Fruit fly (Drosophila melanogaster): ENCODE results near the gene dop.

The dop gene

dm6 chr3L:15592536-15593260, 26.9 kb downstream of the dop start:
- no peak for TF ChIP-seq hkb (optimal IDR thresholded peaks at IDR 0.05)
- peak; percentile 69 for TF ChIP-seq hkb (GFP tag; IDR thresholded peaks at IDR 0.05)
- TF ChIP-seq CG11456 (GFP tag; IDR thresholded peaks at IDR 0.05): no peak
- peak; percentile 41 for TF ChIP-seq Nf-YB (GFP tag; optimal IDR thresholded peaks at IDR 0.05)
- no peak for TF ChIP-seq Mes4 (GFP tag; optimal IDR thresholded peaks at IDR 0.05)
- TF ChIP-seq stwl (tag; optimal IDR thresholded peaks at IDR 0.05): no peak
- TF ChIP-seq CG8359 (GFP tag; optimal IDR thresholded peaks at IDR 0.05; ENCODE audit: borderline replicate concordance): peak; percentile 4
- TF ChIP-seq Lpt (GFP tag; optimal IDR thresholded peaks at IDR 0.05): no peak
- TF ChIP-seq unc-4 (GFP tag; IDR thresholded peaks at IDR 0.05; ENCODE audit: partially characterized antibody): no peak
- TF ChIP-seq CG10267 (tag; optimal IDR thresholded peaks at IDR 0.05): peak; percentile 52
- no peak for TF ChIP-seq grn (GFP tag; optimal IDR thresholded peaks at IDR 0.05)
- TF ChIP-seq sr (GFP tag; IDR thresholded peaks at IDR 0.05): no peak
- peak; percentile 74 for TF ChIP-seq CG18262 (tag; optimal IDR thresholded peaks at IDR 0.05)
- no peak for TF ChIP-seq gro (GFP tag; optimal IDR thresholded peaks at IDR 0.05)
- TF ChIP-seq CG13775 (GFP tag; optimal IDR thresholded peaks at IDR 0.05): peak; percentile 46
- TF ChIP-seq wor (GFP tag; IDR thresholded peaks at IDR 0.05): peak; percentile 38; the same call in 1 of the 2 replicates
- TF ChIP-seq ash1 (GFP tag; optimal IDR thresholded peaks at IDR 0.05): no peak
- TF ChIP-seq CG7372 (GFP tag; IDR thresholded peaks at IDR 0.05): peak; percentile 58
- peak; percentile 42; the same call in 1 of the 2 replicates for TF ChIP-seq CG14441 (GFP tag; IDR thresholded peaks at IDR 0.05)
- no peak for TF ChIP-seq aop (GFP tag; IDR thresholded peaks at IDR 0.05)
- TF ChIP-seq HHEX (GFP tag; optimal IDR thresholded peaks at IDR 0.05): peak; percentile 52
- TF ChIP-seq CG12744 (GFP tag; optimal IDR thresholded peaks at IDR 0.05): no peak
- no peak for TF ChIP-seq Adf1 (GFP tag; IDR thresholded peaks at IDR 0.05)
- TF ChIP-seq CG14014 (GFP tag; IDR thresholded peaks at IDR 0.05): peak; percentile 21; the same call in 1 of the 2 replicates
- TF ChIP-seq CG2202 (tag; optimal IDR thresholded peaks at IDR 0.05): no peak
- TF ChIP-seq CG15011 (GFP tag; optimal IDR thresholded peaks at IDR 0.05): no peak
- no peak for TF ChIP-seq tll (GFP tag; optimal IDR thresholded peaks at IDR 0.05)
- no peak for TF ChIP-seq pfk (GFP tag; optimal IDR thresholded peaks at IDR 0.05)
- TF ChIP-seq Meics (GFP tag; optimal IDR thresholded peaks at IDR 0.05): peak; percentile 76
- TF ChIP-seq CG3995 (GFP tag; optimal IDR thresholded peaks at IDR 0.05): no peak
- no peak for TF ChIP-seq CG3838 (GFP tag; optimal IDR thresholded peaks at IDR 0.05)
- peak; percentile 14 for TF ChIP-seq ind (GFP tag; optimal IDR thresholded peaks at IDR 0.05)
- TF ChIP-seq z (GFP tag; IDR thresholded peaks at IDR 0.05): no peak
- TF ChIP-seq Scr (GFP tag; IDR thresholded peaks at IDR 0.05; ENCODE audit: partially characterized antibody): no peak
- no peak for TF ChIP-seq nau (GFP tag; optimal IDR thresholded peaks at IDR 0.05)
- TF ChIP-seq Doc2 (GFP tag; IDR thresholded peaks at IDR 0.05): no peak
- no peak for TF ChIP-seq otp (GFP tag; IDR thresholded peaks at IDR 0.05)
- TF ChIP-seq D19B (GFP tag; optimal IDR thresholded peaks at IDR 0.05): peak; percentile 30
- no peak for TF ChIP-seq CG1832 (GFP tag; optimal IDR thresholded peaks at IDR 0.05)
- peak; percentile 51; the same call in 1 of the 2 replicates for TF ChIP-seq Xrp1 (GFP tag; IDR thresholded peaks at IDR 0.05)
- TF ChIP-seq Usf (GFP tag; optimal IDR thresholded peaks at IDR 0.05): no peak
- no peak for TF ChIP-seq Mrtf (GFP tag; IDR thresholded peaks at IDR 0.05)
- TF ChIP-seq CG7556 (GFP tag; optimal IDR thresholded peaks at IDR 0.05): peak; percentile 62
- no peak for TF ChIP-seq knrl (GFP tag; IDR thresholded peaks at IDR 0.05; ENCODE audit: partially characterized antibody)
- no peak for TF ChIP-seq Side (GFP tag; optimal IDR thresholded peaks at IDR 0.05)
- TF ChIP-seq hth (optimal IDR thresholded peaks at IDR 0.05): no peak
- no peak for TF ChIP-seq Atf6 (GFP tag; IDR thresholded peaks at IDR 0.05)
- TF ChIP-seq exex (tag; optimal IDR thresholded peaks at IDR 0.05): peak; percentile 7
- no peak for TF ChIP-seq CTCF (GFP tag; optimal IDR thresholded peaks at IDR 0.05)
- peak; percentile 25 for TF ChIP-seq gsb-n (tag; optimal IDR thresholded peaks at IDR 0.05)
- TF ChIP-seq CG15479 (GFP tag; optimal IDR thresholded peaks at IDR 0.05): no peak

Data from whole organism, embryonic.